Fruit fly (Drosophila melanogaster): ENCODE measurements around the gene Taf6.

Gene Taf6

DNA sequence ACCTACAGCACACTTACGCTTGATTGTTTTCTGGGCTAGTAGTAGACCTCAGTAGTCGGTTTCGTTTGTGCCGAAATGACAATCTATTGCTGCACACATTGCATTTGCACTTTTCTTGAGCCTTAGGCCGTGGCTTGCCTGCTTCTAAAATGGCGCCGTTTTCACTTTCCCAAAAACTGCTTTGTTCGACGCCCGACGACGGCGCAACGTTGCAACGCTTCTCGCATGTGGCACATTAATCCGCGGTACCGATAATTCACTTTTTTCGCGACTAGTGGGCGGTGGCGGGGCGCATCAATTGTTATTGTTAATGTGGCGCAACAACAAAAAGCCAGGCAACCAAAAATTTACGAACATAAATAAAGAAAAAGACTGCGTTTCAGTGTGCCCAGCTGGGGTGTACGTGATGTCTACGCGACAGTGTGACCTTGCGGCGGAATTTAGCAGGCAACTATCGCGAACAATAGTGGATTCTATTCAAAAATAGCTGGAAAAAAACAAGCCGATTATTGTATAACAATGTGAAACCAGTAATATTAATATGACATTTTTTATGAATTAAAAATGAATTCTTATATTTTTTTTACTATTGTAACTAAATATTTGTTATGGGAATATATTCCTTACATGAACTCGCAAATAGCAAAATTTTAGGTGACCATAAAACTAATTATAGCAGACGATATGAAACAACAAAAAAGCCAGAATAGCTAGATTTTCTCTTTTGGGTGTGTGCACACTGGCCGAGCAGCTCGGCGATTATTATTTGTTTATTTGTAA, at the start of gene Taf6, which contains the start of gene ash1:
Gene Taf6 (plus strand): TSS at position 720 of the 780 bp plus-strand sequence.
Gene ash1 (minus strand): TSS at position 387 of the 780 bp plus-strand sequence.
- no peak for TF ChIP-seq usp (GFP tag; optimal IDR thresholded peaks at IDR 0.05)
- no peak for TF ChIP-seq pan (optimal IDR thresholded peaks at IDR 0.05)
- no peak for TF ChIP-seq psq (optimal IDR thresholded peaks at IDR 0.05)

DNA sequence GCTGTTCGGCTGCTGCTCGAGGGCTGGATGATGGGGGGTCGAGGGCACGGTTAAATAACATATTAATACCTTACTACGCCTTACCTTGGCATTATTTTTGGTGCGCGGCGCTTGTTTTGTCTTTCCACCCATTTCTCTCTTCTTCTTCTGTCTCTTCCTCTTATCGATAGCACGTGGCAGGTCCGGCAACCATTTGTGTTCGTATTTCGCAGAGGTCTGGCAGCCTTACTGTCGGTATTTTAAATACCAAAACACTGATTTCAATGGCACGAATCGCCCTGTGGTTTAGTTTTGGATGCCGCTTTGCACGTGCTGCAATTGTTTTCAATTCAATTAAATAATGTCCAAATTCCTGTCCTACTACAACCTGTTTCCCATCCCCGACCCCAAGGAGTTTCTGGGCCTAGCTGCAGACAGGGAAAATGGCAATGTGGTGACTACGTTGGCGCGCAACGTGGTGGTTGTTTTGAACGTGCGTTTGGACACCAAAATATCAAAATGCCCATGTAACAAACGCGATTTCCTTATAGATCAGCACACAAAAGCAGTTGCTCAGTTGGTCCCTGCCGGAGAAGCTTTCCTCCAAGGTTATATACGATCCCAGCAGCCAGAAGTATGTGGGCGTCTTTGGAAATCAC, 46.6 kb upstream of the Taf6 start, which contains the start of the genes Ltn1 and CG9300:
Gene Ltn1 (minus strand): TSS at position 155 of the 638 bp plus-strand sequence.
Gene CG9300 (plus strand): TSS at position 285 of the 638 bp plus-strand sequence.
- TF ChIP-seq usp (GFP tag; optimal IDR thresholded peaks at IDR 0.05) (no peak), Dll (optimal IDR thresholded peaks at IDR 0.05) (no peak), CG8478 (optimal IDR thresholded peaks at IDR 0.05) (no peak), psq (optimal IDR thresholded peaks at IDR 0.05) (no peak), pan (optimal IDR thresholded peaks at IDR 0.05) (no peak), EcR (GFP tag; optimal IDR thresholded peaks at IDR 0.05) (no peak)

DNA sequence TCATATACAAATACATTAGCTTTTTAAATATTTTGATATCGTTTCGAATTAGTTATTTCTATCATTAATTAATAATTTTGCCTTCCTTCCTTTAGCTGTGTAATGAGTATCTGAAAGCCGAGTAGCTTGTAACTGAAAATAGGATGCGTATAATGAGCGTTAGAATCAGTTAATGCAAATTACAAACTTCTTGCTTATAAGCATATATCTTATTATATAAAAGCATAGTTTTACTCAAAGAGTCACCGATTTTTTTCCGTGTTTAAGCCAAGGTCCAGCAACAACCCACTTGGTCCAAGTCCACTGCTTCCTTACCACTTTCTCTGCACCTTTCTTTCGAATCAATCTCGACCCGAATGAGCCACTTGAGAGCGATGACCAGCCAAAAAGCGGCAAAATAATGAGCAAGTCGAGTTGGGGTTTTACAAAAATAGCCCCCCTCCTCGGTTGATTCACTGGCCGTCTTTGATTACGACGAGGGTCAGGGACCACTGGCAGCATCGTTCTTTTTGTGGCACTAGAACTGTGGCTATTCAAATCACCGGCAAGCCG, 42.9 kb upstream of the Taf6 start:
- TF ChIP-seq pan (optimal IDR thresholded peaks at IDR 0.05) (no peak), CG8478 (optimal IDR thresholded peaks at IDR 0.05) (no peak), EcR (GFP tag; optimal IDR thresholded peaks at IDR 0.05) (peak; percentile 16 to 50), psq (optimal IDR thresholded peaks at IDR 0.05) (no peak), Dll (optimal IDR thresholded peaks at IDR 0.05) (no peak), usp (GFP tag; optimal IDR thresholded peaks at IDR 0.05) (no peak)

DNA sequence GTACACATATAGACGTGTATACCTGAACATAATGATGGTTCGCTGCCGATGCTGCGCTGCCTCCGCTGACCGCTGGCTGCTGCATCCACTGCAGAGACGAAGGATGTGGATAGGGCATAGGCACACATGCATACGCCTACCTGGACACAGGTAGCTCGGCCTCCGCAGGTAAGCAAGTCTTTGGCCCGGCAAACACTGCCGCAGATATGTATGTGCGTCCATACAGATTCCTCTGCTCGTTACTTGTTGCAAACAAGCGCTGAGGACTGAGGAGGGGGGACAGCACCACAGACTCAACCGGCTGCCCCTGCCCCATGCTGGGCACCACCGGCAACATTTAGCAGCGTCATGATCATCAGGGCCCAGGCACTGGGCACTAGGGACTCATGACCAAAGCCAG, 42.1 kb upstream of the Taf6 start:
- TF ChIP-seq EcR (GFP tag; optimal IDR thresholded peaks at IDR 0.05) (no peak), pan (optimal IDR thresholded peaks at IDR 0.05) (no peak), Dll (optimal IDR thresholded peaks at IDR 0.05) (peak; percentile 45), usp (GFP tag; optimal IDR thresholded peaks at IDR 0.05) (no peak), CG8478 (optimal IDR thresholded peaks at IDR 0.05) (no peak), psq (optimal IDR thresholded peaks at IDR 0.05) (no peak)

DNA sequence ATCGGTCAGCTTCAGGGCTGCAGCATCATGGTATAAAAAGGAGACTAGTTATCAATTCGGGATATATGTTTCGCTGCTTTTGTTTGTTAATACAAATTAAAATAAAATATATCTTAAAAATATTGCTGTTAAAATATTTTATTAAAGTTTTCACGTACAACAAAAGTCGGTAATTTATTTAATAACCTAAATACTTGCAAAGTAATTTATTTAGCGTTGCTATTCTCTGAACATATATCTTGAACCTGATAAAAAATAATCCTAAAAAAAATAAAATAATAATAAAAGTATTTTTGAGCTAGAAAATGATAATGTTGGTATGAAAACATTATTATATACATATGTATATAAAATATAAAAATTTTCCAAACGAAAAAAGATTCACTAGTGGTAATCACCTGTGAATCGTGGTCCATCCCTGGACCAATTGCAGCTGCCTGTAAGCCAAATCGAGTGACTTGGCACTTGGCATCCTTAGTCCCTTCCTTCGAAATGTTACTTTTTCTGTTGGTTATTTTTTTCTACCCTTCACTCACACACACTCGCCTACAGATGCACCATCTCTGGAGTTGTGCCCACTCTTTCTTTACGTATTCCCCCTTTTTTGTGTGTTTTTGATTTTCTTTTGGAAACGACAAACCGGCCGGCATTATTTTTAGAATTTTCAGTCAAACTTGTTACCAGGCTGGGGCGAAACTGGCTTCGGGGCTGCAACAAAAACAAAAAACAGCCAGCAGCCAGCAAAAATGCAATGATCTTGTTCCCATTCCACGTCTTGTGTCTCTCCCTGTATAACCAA, 41.5 kb upstream of the Taf6 start:
- TF ChIP-seq pan (optimal IDR thresholded peaks at IDR 0.05) (no peak), EcR (GFP tag; optimal IDR thresholded peaks at IDR 0.05) (peak in 1 of 2 experiments; percentile 8)

DNA sequence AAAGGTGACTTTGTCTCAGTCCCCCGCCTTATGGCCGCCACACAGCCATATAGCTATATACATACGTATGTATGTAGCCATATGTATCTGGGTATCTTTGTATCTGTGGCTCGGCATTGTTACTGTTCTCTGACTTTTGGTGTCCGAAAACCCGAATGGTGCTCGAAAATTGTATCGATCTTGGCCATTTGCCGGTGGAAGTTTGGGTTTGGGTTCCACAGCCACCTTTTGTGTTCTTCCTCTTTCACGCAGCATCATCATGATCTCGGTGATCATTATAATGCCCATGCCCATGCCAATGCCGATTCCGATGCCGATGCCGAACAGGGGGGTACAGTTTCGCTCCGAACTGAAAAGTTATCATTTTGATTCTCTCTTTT, 40.9 kb upstream of the Taf6 start:
- no peak for TF ChIP-seq psq (optimal IDR thresholded peaks at IDR 0.05)
- no peak for TF ChIP-seq CG8478 (optimal IDR thresholded peaks at IDR 0.05)
- no peak for TF ChIP-seq pan (optimal IDR thresholded peaks at IDR 0.05)
- TF ChIP-seq usp (GFP tag; optimal IDR thresholded peaks at IDR 0.05): no peak
- no peak for TF ChIP-seq EcR (GFP tag; optimal IDR thresholded peaks at IDR 0.05)

DNA sequence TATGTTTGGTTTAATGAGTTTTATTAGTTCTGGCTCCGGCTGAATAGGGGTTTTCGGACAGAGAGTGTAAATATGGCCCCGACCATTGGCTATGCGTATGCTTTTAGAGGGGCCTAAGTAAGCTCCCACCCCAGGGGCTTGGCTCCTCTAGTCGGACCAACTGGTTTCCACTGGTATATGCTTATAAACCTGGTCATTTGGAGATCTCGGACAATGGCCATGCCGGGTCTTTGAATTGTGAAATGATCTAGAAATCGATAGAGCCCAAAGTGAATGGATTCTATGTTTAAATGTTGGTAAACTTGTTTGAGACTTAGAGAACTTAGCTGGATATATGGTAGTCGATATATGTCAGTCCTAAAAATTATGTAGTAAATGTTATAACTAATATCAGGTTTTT, 40.2 kb upstream of the Taf6 start:
- TF ChIP-seq psq (optimal IDR thresholded peaks at IDR 0.05): no peak
- TF ChIP-seq CG8478 (optimal IDR thresholded peaks at IDR 0.05): no peak
- no peak for TF ChIP-seq pan (optimal IDR thresholded peaks at IDR 0.05)
- TF ChIP-seq EcR (GFP tag; optimal IDR thresholded peaks at IDR 0.05): no peak
- TF ChIP-seq usp (GFP tag; optimal IDR thresholded peaks at IDR 0.05): no peak
- no peak for TF ChIP-seq Dll (optimal IDR thresholded peaks at IDR 0.05)

DNA sequence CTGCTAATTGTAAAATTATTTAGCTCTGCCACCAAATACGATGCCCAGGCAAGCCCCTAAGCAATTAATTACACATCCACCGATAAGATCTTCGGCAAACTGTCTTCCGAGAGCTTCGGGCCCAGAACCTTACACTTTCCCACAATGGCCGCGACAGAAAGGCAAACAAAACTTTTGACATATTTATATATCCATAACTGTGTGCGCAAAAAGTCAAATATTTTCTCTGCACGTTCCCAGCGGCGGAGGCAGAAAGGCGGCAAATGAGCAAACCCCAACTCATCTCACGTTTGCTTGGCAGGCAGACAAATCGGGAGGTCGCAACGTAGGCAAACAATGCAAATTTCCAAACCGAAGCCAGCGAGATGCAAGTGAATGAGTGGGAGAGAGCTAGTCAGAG, 39.7 kb upstream of the Taf6 start:
- TF ChIP-seq psq (optimal IDR thresholded peaks at IDR 0.05) (no peak), usp (GFP tag; optimal IDR thresholded peaks at IDR 0.05) (no peak)

DNA sequence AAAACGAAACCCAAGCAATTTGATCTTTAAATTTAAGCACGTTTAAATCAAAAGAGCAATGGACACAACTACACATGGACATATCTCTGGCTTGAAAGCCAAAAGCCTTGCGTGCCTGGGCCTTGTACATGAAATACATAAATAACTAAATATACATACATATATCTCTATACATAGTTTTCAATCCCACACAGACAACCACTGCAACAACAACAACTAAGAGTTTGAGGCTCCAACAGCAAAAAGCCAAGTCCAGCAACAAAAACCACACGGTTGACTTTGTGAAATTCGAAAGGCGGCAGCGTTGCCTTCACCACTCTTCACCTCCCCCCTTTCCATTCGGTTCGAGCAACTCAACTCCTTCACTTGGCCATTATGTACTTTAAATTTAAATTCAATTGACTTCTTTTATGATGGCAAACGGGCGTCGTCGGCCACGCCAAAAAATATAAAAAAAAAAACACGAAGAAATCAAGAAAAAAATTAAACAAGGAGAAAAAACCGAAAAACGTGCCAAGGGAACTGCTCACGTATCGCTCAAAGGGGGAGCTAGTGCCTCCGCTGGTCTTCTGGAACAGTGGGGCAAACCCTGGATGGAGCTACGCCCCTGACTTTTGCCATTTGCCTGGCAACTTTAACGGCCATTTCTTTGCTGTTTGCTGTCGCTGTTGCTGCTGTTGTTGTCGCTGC, 38.7 kb upstream of the Taf6 start:
- TF ChIP-seq psq (optimal IDR thresholded peaks at IDR 0.05): no peak
- no peak for TF ChIP-seq pan (optimal IDR thresholded peaks at IDR 0.05)
- no peak for TF ChIP-seq Dll (optimal IDR thresholded peaks at IDR 0.05)
- no peak for TF ChIP-seq usp (GFP tag; optimal IDR thresholded peaks at IDR 0.05)
- TF ChIP-seq EcR (GFP tag; optimal IDR thresholded peaks at IDR 0.05): peak in 1 of 2 experiments; percentile 26
- TF ChIP-seq CG8478 (optimal IDR thresholded peaks at IDR 0.05): no peak

DNA sequence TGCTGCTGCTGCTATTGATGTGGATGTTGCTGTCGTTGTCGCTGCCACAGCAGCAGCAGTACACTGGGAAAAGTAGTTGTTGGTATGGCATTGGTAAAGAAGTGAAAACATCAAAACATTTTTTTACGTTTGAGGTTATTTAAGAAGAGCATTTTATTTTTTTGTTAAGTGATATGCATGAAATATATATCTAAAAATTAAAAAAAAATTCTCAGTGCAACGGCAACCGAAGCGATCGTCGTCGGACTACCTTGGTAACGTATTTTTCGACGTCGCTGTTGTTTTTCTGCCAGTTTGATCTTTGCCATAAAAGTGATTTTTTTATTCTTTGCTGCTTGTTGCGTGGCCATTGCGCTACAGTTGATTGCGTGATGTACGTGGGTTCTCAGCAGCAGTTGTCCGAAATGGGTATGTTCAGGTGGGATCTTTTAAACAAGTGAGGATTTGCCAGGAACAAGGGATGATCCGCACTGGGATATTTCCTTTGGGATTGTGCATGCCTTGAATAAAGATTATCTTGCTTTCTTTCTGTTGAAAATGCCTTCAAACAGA, 38.1 kb upstream of the Taf6 start:
- TF ChIP-seq usp (GFP tag; optimal IDR thresholded peaks at IDR 0.05) (no peak), Dll (optimal IDR thresholded peaks at IDR 0.05) (no peak), CG8478 (optimal IDR thresholded peaks at IDR 0.05) (no peak), pan (optimal IDR thresholded peaks at IDR 0.05) (no peak), EcR (GFP tag; optimal IDR thresholded peaks at IDR 0.05) (no peak)

DNA sequence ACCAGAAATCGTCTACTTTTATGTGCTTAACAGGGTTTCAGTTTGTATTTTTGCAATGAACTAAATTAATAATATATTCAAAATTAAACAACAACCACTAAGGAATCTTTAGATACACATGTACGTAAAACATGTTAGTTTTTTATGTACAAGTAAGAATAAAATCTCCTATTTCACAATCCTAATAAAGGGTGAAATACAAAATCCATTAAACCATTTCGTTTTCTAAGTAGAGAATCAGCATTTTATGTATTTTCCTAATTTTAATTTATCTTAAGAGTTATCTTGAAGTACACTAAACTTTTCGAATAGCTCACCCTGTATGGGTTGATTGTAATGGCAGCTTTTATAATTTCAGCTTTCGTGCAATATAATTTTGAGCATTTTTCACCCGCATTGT, 37.1 kb upstream of the Taf6 start:
- no peak for TF ChIP-seq usp (GFP tag; optimal IDR thresholded peaks at IDR 0.05)
- TF ChIP-seq pan (optimal IDR thresholded peaks at IDR 0.05): no peak
- TF ChIP-seq psq (optimal IDR thresholded peaks at IDR 0.05): no peak
- TF ChIP-seq CG8478 (optimal IDR thresholded peaks at IDR 0.05): no peak
- TF ChIP-seq Dll (optimal IDR thresholded peaks at IDR 0.05): no peak
- no peak for TF ChIP-seq EcR (GFP tag; optimal IDR thresholded peaks at IDR 0.05)
